Worm (Caenorhabditis elegans) whole organism, L4 larva: Measurements from ENCODE around the gene C23H3.5.

ENCODE experiments used
- F26F4.8 ChIP-seq: fragments of 200-800 bp; sonication (Bioruptor generic); conservative IDR thresholded peaks from 2 replicates; pipeline ENCODE4 v1.3.6; 2022; ENCODE audit warnings: missing genetic modification characterization, missing compliant biosample characterization
- R02D3.7 ChIP-seq: fragments of 150-350 bp; sonication (generic microtip); optimal IDR thresholded peaks from 3 replicates; lab custom pipeline; 2014; ENCODE audit warnings: missing biosample characterization, missing genetic modification characterization
- T20F7.1 ChIP-seq: fragments of 200-800 bp; sonication (Bioruptor generic); optimal IDR thresholded peaks from 2 replicates; lab custom pipeline; 2018; ENCODE audit warnings: mild to moderate bottlenecking, missing genetic modification characterization, missing compliant biosample characterization
- Y48G9A.11 ChIP-seq: fragments of 200-800 bp; sonication (Bioruptor generic); IDR thresholded peaks from 2 replicates; pipeline ENCODE4 v1.3.6; 2022; ENCODE audit warnings: missing genetic modification reagents, missing genetic modification characterization, missing compliant biosample characterization
- Y5F2A.4 ChIP-seq: fragments of 200-800 bp; sonication (Bioruptor generic); optimal IDR thresholded peaks from 2 replicates; lab custom pipeline; 2018; ENCODE audit warnings: mild to moderate bottlenecking, missing genetic modification characterization, missing compliant biosample characterization
- Y75B8A.6 ChIP-seq: fragments of 200-800 bp; sonication (Bioruptor generic); IDR thresholded peaks from 2 replicates; pipeline ENCODE4 v1.3.6; 2022; ENCODE audit warnings: missing genetic modification reagents, missing genetic modification characterization, missing compliant biosample characterization
- ZK546.5 ChIP-seq, 2 experiments: sonication (generic microtip); optimal IDR thresholded peaks; 2 replicates each; lab custom pipeline; 2017; ENCODE audit warnings: missing biosample characterization in 2 of 2, missing genetic modification characterization in 2 of 2
- aly-2 ChIP-seq: sonication (generic microtip); optimal IDR thresholded peaks from 2 replicates; lab custom pipeline; 2018; ENCODE audit warnings: missing biosample characterization, missing genetic modification characterization
- ama-1 ChIP-seq: fragments of 150-350 bp; optimal IDR thresholded peaks from 2 replicates; lab custom pipeline; 2014; ENCODE audit warnings: inconsistent platforms, mixed read lengths
- ceh-32 ChIP-seq: sonication (generic microtip); optimal IDR thresholded peaks from 2 replicates; lab custom pipeline; 2016; ENCODE audit warnings: mild to moderate bottlenecking, missing genetic modification characterization, missing compliant biosample characterization; ENCODE audit not compliant: poor library complexity
- ceh-82 ChIP-seq: sonication (generic microtip); optimal IDR thresholded peaks from 2 replicates; lab custom pipeline; 2017; ENCODE audit warnings: missing biosample characterization, missing genetic modification characterization
- ces-1 ChIP-seq: fragments of 150-350 bp; sonication (generic microtip); optimal IDR thresholded peaks from 4 replicates; lab custom pipeline; 2014; ENCODE audit warnings: missing biosample characterization, missing genetic modification reagents, missing genetic modification characterization
- daf-8 ChIP-seq: fragments of 200-800 bp; sonication (Bioruptor generic); IDR thresholded peaks from 2 replicates; pipeline ENCODE4 v1.3.6; 2022; ENCODE audit warnings: missing genetic modification characterization, missing compliant biosample characterization
- dmd-6 ChIP-seq: fragments of 200-800 bp; sonication (Bioruptor generic); IDR thresholded peaks from 2 replicates; pipeline ENCODE4 v1.3.6; 2022; ENCODE audit warnings: missing genetic modification reagents, missing genetic modification characterization, missing compliant biosample characterization
- dmd-8 ChIP-seq: fragments of 200-800 bp; sonication (Bioruptor generic); IDR thresholded peaks from 2 replicates; pipeline ENCODE4 v1.3.6; 2022; ENCODE audit warnings: missing genetic modification characterization, missing compliant biosample characterization
- dmd-9 ChIP-seq: fragments of 200-800 bp; sonication (Bioruptor generic); IDR thresholded peaks from 2 replicates; pipeline ENCODE4 v1.3.6; 2022; ENCODE audit warnings: missing genetic modification reagents, missing genetic modification characterization, missing compliant biosample characterization
- egl-27 ChIP-seq: sonication (generic microtip); optimal IDR thresholded peaks from 3 replicates; lab custom pipeline; 2017; ENCODE audit warnings: missing biosample characterization, missing genetic modification reagents, missing genetic modification characterization
- fos-1 ChIP-seq: fragments of 150-350 bp; optimal IDR thresholded peaks from 2 replicates; lab custom pipeline; 2014; ENCODE audit warnings: missing biosample characterization, missing genetic modification characterization
- hlh-11 ChIP-seq: fragments of 200-800 bp; sonication (Bioruptor generic); optimal IDR thresholded peaks from 2 replicates; lab custom pipeline; 2018; ENCODE audit warnings: mild to moderate bottlenecking, missing genetic modification characterization, missing compliant biosample characterization
- hmg-1.1 ChIP-seq: fragments of 200-800 bp; sonication (Bioruptor generic); IDR thresholded peaks from 2 replicates; pipeline ENCODE4 v1.3.6; 2022; ENCODE audit warnings: missing genetic modification reagents, missing genetic modification characterization, missing compliant biosample characterization
- jun-1 ChIP-seq: fragments of 150-350 bp; optimal IDR thresholded peaks from 2 replicates; lab custom pipeline; 2014; ENCODE audit warnings: missing biosample characterization, missing genetic modification reagents, missing genetic modification characterization
- lin-1 ChIP-seq: fragments of 200-800 bp; sonication (Bioruptor generic); IDR thresholded peaks from 2 replicates; pipeline ENCODE4 v1.3.6; 2022; ENCODE audit warnings: missing genetic modification reagents, missing genetic modification characterization, missing compliant biosample characterization
- lin-13 ChIP-seq: fragments of 150-350 bp; optimal IDR thresholded peaks from 2 replicates; lab custom pipeline; 2014; ENCODE audit warnings: missing biosample characterization, missing genetic modification reagents, missing genetic modification characterization
- lin-29 ChIP-seq: fragments of 200-800 bp; sonication (Bioruptor generic); IDR thresholded peaks from 2 replicates; pipeline ENCODE4 v1.3.6; 2022; ENCODE audit warnings: missing genetic modification reagents, missing genetic modification characterization, missing compliant biosample characterization
- lir-3 ChIP-seq: sonication (generic microtip); optimal IDR thresholded peaks from 2 replicates; lab custom pipeline; 2016; ENCODE audit warnings: mild to moderate bottlenecking, missing genetic modification characterization, missing compliant biosample characterization
- lsy-2 ChIP-seq, 2 experiments: fragments of 150-350 bp in 1 of 2; sonication (generic microtip) in 1 of 2; optimal IDR thresholded peaks; 2 replicates each; lab custom pipeline; 2014 to 2017; ENCODE audit warnings: missing biosample characterization in 2 of 2, missing genetic modification characterization in 2 of 2
- mdl-1 ChIP-seq, 2 experiments: fragments of 150-350 bp in 1 of 2; sonication (generic microtip) in 1 of 2; optimal IDR thresholded peaks; 2 replicates each; lab custom pipeline; 2014 to 2017; ENCODE audit warnings: missing biosample characterization in 2 of 2, missing genetic modification characterization in 2 of 2
- mdt-29 ChIP-seq: fragments of 200-800 bp; sonication (Bioruptor generic); IDR thresholded peaks from 2 replicates; pipeline ENCODE4 v1.3.6; 2022; ENCODE audit warnings: missing genetic modification reagents, missing genetic modification characterization, missing compliant biosample characterization
- mxl-2 ChIP-seq: fragments of 200-800 bp; sonication (Bioruptor generic); conservative IDR thresholded peaks from 2 replicates; pipeline ENCODE4 v1.3.6; 2022; ENCODE audit warnings: missing genetic modification reagents, missing genetic modification characterization, missing compliant biosample characterization
- mxl-3 ChIP-seq: fragments of 200-800 bp; sonication (Bioruptor generic); optimal IDR thresholded peaks from 2 replicates; lab custom pipeline; 2018; ENCODE audit warnings: mild to moderate bottlenecking, missing genetic modification characterization, missing compliant biosample characterization
- nhr-10 ChIP-seq: fragments of 150-350 bp; optimal IDR thresholded peaks from 2 replicates; lab custom pipeline; 2014; ENCODE audit warnings: missing biosample characterization, missing genetic modification characterization
- nhr-237 ChIP-seq: sonication (generic microtip); optimal IDR thresholded peaks from 2 replicates; lab custom pipeline; 2017; ENCODE audit warnings: missing biosample characterization, missing genetic modification characterization
- nhr-25 ChIP-seq: sonication (generic microtip); optimal IDR thresholded peaks from 2 replicates; lab custom pipeline; 2017; ENCODE audit warnings: missing genetic modification characterization, mild to moderate bottlenecking, missing compliant biosample characterization, antibody characterized with exemption, moderate library complexity, borderline replicate concordance; ENCODE audit not compliant: insufficient read depth
- nhr-28 ChIP-seq: fragments of 150-350 bp; optimal IDR thresholded peaks from 2 replicates; lab custom pipeline; 2014; ENCODE audit warnings: missing biosample characterization, missing genetic modification characterization
- nhr-41 ChIP-seq: fragments of 200-800 bp; sonication (Bioruptor generic); IDR thresholded peaks from 2 replicates; pipeline ENCODE4 v1.3.6; 2022; ENCODE audit warnings: missing genetic modification reagents, missing genetic modification characterization, missing compliant biosample characterization
- nhr-77 ChIP-seq: fragments of 150-350 bp; optimal IDR thresholded peaks from 2 replicates; lab custom pipeline; 2014; ENCODE audit warnings: missing biosample characterization, missing genetic modification characterization
- pha-4 ChIP-seq, 2 experiments: fragments of 150-350 bp in 1 of 2; fragments of 200-800 bp in 1 of 2; sonication (Bioruptor generic) in 1 of 2; IDR thresholded peaks in 1 of 2; optimal IDR thresholded peaks in 1 of 2; 2 replicates each; pipeline versions ENCODE4 v1.3.6 to Lab custom; 2014 to 2022; ENCODE audit warnings: missing genetic modification characterization in 2 of 2, missing genetic modification reagents in 2 of 2, missing biosample characterization in 1 of 2, missing compliant biosample characterization in 1 of 2
- saeg-2 ChIP-seq: fragments of 200-800 bp; sonication (Bioruptor generic); IDR thresholded peaks from 2 replicates; pipeline ENCODE4 v1.3.6; 2022; ENCODE audit warnings: missing genetic modification reagents, missing genetic modification characterization, missing compliant biosample characterization
- sdz-12 ChIP-seq: fragments of 200-800 bp; sonication (Bioruptor generic); optimal IDR thresholded peaks from 2 replicates; lab custom pipeline; 2018; ENCODE audit warnings: mild to moderate bottlenecking, missing genetic modification characterization, missing compliant biosample characterization
- skn-1 ChIP-seq: fragments of 150-350 bp; optimal IDR thresholded peaks from 2 replicates; lab custom pipeline; 2014; ENCODE audit warnings: missing biosample characterization, missing genetic modification characterization
- snpc-1.2 ChIP-seq: fragments of 200-800 bp; sonication (Bioruptor generic); IDR thresholded peaks from 2 replicates; pipeline ENCODE4 v1.3.6; 2022; ENCODE audit warnings: missing genetic modification reagents, missing genetic modification characterization, missing compliant biosample characterization
- tag-97 ChIP-seq: fragments of 200-800 bp; sonication (Bioruptor generic); IDR thresholded peaks from 2 replicates; pipeline ENCODE4 v1.3.6; 2022; ENCODE audit warnings: missing genetic modification characterization, missing compliant biosample characterization
- tra-1 ChIP-seq: fragments of 200-800 bp; sonication (Bioruptor generic); IDR thresholded peaks from 2 replicates; pipeline ENCODE4 v1.3.6; 2022; ENCODE audit warnings: missing genetic modification reagents, missing genetic modification characterization, missing compliant biosample characterization
- unc-130 ChIP-seq: sonication (generic microtip); optimal IDR thresholded peaks from 2 replicates; lab custom pipeline; 2016; ENCODE audit warnings: missing genetic modification reagents, missing genetic modification characterization, missing compliant biosample characterization
- unc-39 ChIP-seq: sonication (generic microtip); optimal IDR thresholded peaks from 2 replicates; lab custom pipeline; 2017; ENCODE audit warnings: missing biosample characterization, missing genetic modification characterization
- vab-7 ChIP-seq: fragments of 200-800 bp; sonication (Bioruptor generic); IDR thresholded peaks from 2 replicates; pipeline ENCODE4 v1.3.6; 2022; ENCODE audit warnings: missing genetic modification reagents, missing genetic modification characterization, missing compliant biosample characterization
- zag-1 ChIP-seq: fragments of 150-350 bp; optimal IDR thresholded peaks from 2 replicates; lab custom pipeline; 2014; ENCODE audit warnings: missing biosample characterization, missing genetic modification characterization
- zfp-3 ChIP-seq: fragments of 200-800 bp; sonication (Bioruptor generic); conservative IDR thresholded peaks from 2 replicates; pipeline ENCODE4 v1.3.6; 2022; ENCODE audit warnings: missing genetic modification reagents, missing genetic modification characterization, missing compliant biosample characterization
- zip-11 ChIP-seq: fragments of 200-800 bp; sonication (Bioruptor generic); IDR thresholded peaks from 2 replicates; pipeline ENCODE4 v1.3.6; 2022; ENCODE audit warnings: missing genetic modification characterization, missing compliant biosample characterization
- zip-2 ChIP-seq: fragments of 150-350 bp; optimal IDR thresholded peaks from 2 replicates; lab custom pipeline; 2014; ENCODE audit warnings: missing biosample characterization, missing genetic modification characterization
- ztf-11 ChIP-seq: fragments of 150-350 bp; optimal IDR thresholded peaks from 2 replicates; lab custom pipeline; 2014; ENCODE audit warnings: missing biosample characterization, missing genetic modification characterization
- ztf-7 ChIP-seq: fragments of 150-350 bp; optimal IDR thresholded peaks from 2 replicates; lab custom pipeline; 2014; ENCODE audit warnings: missing biosample characterization, missing genetic modification characterization

C23H3.5 gene

ce11 chrII:24559-24998 is 22.8 kb upstream of the C23H3.5 start, which contains the start of gene enee-1:
enee-1 (plus strand) TSS chrII:24666.
- TF ChIP-seq R02D3.7 (tag; lab: Kevin White, UChicago) = no peak
- TF ChIP-seq unc-130 (GFP tag; lab: Kevin White, UChicago) = no peak
- TF ChIP-seq nhr-10 (tag; lab: Kevin White, UChicago) = no peak
- no peak for TF ChIP-seq ceh-82 (tag; lab: Kevin White, UChicago)
- TF ChIP-seq nhr-25 = peak; percentile 28
- TF ChIP-seq mxl-2 = no peak
- TF ChIP-seq zfp-3 (GFP tag; lab: Robert Waterston, UW) = no peak
- 0 out of 2 replicates have a peak, but pooled peaks have one; percentile 40 for TF ChIP-seq mdt-29
- TF ChIP-seq dmd-8 = no peak
- no peak for TF ChIP-seq lir-3
- no peak for TF ChIP-seq ZK546.5 (tag; optimal IDR thresholded peaks at IDR 0.05; lab: Kevin White, UChicago)
- TF ChIP-seq snpc-1.2 (GFP tag; lab: Robert Waterston, UW) = no peak
- TF ChIP-seq pha-4 (GFP tag; IDR thresholded peaks at IDR 0.05; lab: Robert Waterston, UW) = peak; percentile 26; the same call in 1 of the 2 replicates
- TF ChIP-seq pha-4 (tag; optimal IDR thresholded peaks at IDR 0.05; lab: Kevin White, UChicago) = peak; percentile 59
- TF ChIP-seq vab-7 (GFP tag; lab: Robert Waterston, UW) = no peak
- peak; percentile 65 for TF ChIP-seq hlh-11 (tag; lab: Kevin White, UChicago)
- TF ChIP-seq mdl-1 (tag; optimal IDR thresholded peaks at IDR 0.05; lab: Kevin White, UChicago) = peak in 1 of 2 experiments; percentile 18
- TF ChIP-seq tag-97 (GFP tag; lab: Robert Waterston, UW) = no peak
- no peak for TF ChIP-seq Y48G9A.11 (GFP tag; lab: Robert Waterston, UW)
- no peak for TF ChIP-seq Y75B8A.6 (GFP tag; lab: Robert Waterston, UW)
- TF ChIP-seq egl-27 (tag; lab: Kevin White, UChicago) = no peak
- TF ChIP-seq lin-29 (GFP tag; lab: Robert Waterston, UW) = peak; percentile 50; the same call in 1 of the 2 replicates
- TF ChIP-seq hmg-1.1 = peak; percentile 75
- peak; percentile 64 for TF ChIP-seq dmd-6 (GFP tag; lab: Robert Waterston, UW)
- peak; percentile 61 for TF ChIP-seq lin-13
- peak; percentile 74 for TF ChIP-seq jun-1 (tag; lab: Kevin White, UChicago)
- peak; percentile 42 to 89 for TF ChIP-seq lsy-2 (tag; optimal IDR thresholded peaks at IDR 0.05; lab: Kevin White, UChicago)
- TF ChIP-seq ceh-32 = peak; percentile 23
- peak; percentile 70 for TF ChIP-seq zip-2 (tag; lab: Kevin White, UChicago)
- TF ChIP-seq nhr-237 (tag; lab: Kevin White, UChicago) = no peak
- TF ChIP-seq fos-1 (tag; lab: Kevin White, UChicago) = no peak
- TF ChIP-seq ztf-11 (tag; lab: Kevin White, UChicago) = no peak
- no peak for TF ChIP-seq zip-11 (GFP tag; lab: Robert Waterston, UW)
- peak; percentile 90 for TF ChIP-seq ama-1 (lab: Kevin White, UChicago)
- peak; percentile 56 for TF ChIP-seq nhr-77
- TF ChIP-seq T20F7.1 (GFP tag; lab: Kevin White, UChicago) = peak; percentile 84
- TF ChIP-seq nhr-28 (tag; lab: Kevin White, UChicago) = peak; percentile 36
- no peak for TF ChIP-seq F26F4.8 (GFP tag; lab: Robert Waterston, UW)
- TF ChIP-seq nhr-41 = no peak
- TF ChIP-seq tra-1 (GFP tag; lab: Robert Waterston, UW) = no peak
- TF ChIP-seq aly-2 = no peak
- TF ChIP-seq unc-39 = no peak
- TF ChIP-seq ztf-7 (tag; lab: Kevin White, UChicago) = peak; percentile 65
- no peak for TF ChIP-seq skn-1
- no peak for TF ChIP-seq sdz-12 (GFP tag; lab: Kevin White, UChicago)
- no peak for TF ChIP-seq lin-1 (GFP tag; lab: Robert Waterston, UW)
- no peak for TF ChIP-seq daf-8 (GFP tag; lab: Robert Waterston, UW)
- 0 out of 2 replicates have a peak, but pooled peaks have one; percentile 51 for TF ChIP-seq saeg-2 (GFP tag; lab: Robert Waterston, UW)
- TF ChIP-seq dmd-9 (GFP tag; lab: Robert Waterston, UW) = no peak
- TF ChIP-seq mxl-3 (GFP tag; lab: Kevin White, UChicago) = peak; percentile 29
- no peak for TF ChIP-seq ces-1 (GFP tag; lab: Kevin White, UChicago)
- peak; percentile 25 for TF ChIP-seq Y5F2A.4 (GFP tag; lab: Kevin White, UChicago)
- no peak for TF ChIP-seq zag-1 (tag; lab: Kevin White, UChicago)
